Fruit fly (Drosophila melanogaster) Kc167 (cell line): ENCODE measurements around the gene wry.

ENCODE experiments used
- Myc ChIP-seq: fragments of >200 bp; optimal IDR thresholded peaks from 2 replicates; lab custom pipeline; 2017; ENCODE audit warnings: missing external identifiers
- h ChIP-seq: fragments of >200 bp; optimal IDR thresholded peaks from 3 replicates; lab custom pipeline; 2018; ENCODE audit warnings: missing external identifiers
- psq ChIP-seq: fragments of >200 bp; optimal IDR thresholded peaks from 2 replicates; lab custom pipeline; 2017; ENCODE audit warnings: missing external identifiers

- TF ChIP-seq h (lab: Kevin White, UChicago) (no peak), Myc (no peak), psq (lab: Kevin White, UChicago) (no peak)
These were observed 51.4 kb downstream of the wry start for dm6 chr2L:1887729-1888128.
